Worm (Caenorhabditis elegans) whole organism, young adult: ENCODE measurements around the gene ufd-3.
A peak's percentile ranks its signal among the peaks of the same experiment; 100 is the strongest.

Experiments
- C06A6.2 ChIP-seq: fragments of 200-800 bp; sonication (Bioruptor generic); conservative IDR thresholded peaks from 2 replicates; pipeline ENCODE4 v1.3.6; 2022; ENCODE audit warnings: missing genetic modification characterization, missing compliant biosample characterization
- C17E4.6 ChIP-seq: fragments of 200-800 bp; sonication (Bioruptor generic); IDR thresholded peaks from 2 replicates; pipeline ENCODE4 v1.3.6; 2022; ENCODE audit warnings: missing genetic modification reagents, missing genetic modification characterization, missing compliant biosample characterization
- F22D6.2 ChIP-seq: sonication (generic microtip); optimal IDR thresholded peaks from 2 replicates; lab custom pipeline; 2016; ENCODE audit warnings: mild to moderate bottlenecking, missing genetic modification characterization, missing compliant biosample characterization
- F23B12.7 ChIP-seq: sonication (generic microtip); optimal IDR thresholded peaks from 2 replicates; lab custom pipeline; 2017; ENCODE audit warnings: missing genetic modification characterization, mild to moderate bottlenecking, missing compliant biosample characterization, antibody characterized with exemption, moderate library complexity; ENCODE audit not compliant: insufficient read depth
- F33H1.4 ChIP-seq: fragments of 200-800 bp; sonication (Bioruptor generic); IDR thresholded peaks from 2 replicates; pipeline ENCODE4 v1.3.6; 2022; ENCODE audit warnings: missing genetic modification reagents, missing genetic modification characterization, missing compliant biosample characterization
- F52B5.7 ChIP-seq: sonication (generic microtip); optimal IDR thresholded peaks from 2 replicates; lab custom pipeline; 2016; ENCODE audit warnings: mild to moderate bottlenecking, missing genetic modification characterization, missing compliant biosample characterization
- K12H6.12 ChIP-seq: fragments of 200-800 bp; sonication (Bioruptor generic); optimal IDR thresholded peaks from 2 replicates; lab custom pipeline; 2018; ENCODE audit warnings: mild to moderate bottlenecking, missing genetic modification characterization, missing compliant biosample characterization
- T26A5.8 ChIP-seq: sonication (generic microtip); optimal IDR thresholded peaks from 2 replicates; lab custom pipeline; 2016; ENCODE audit warnings: missing genetic modification characterization, missing compliant biosample characterization
- Y53F4B.3 ChIP-seq: fragments of 200-800 bp; sonication (Bioruptor generic); IDR thresholded peaks from 2 replicates; pipeline ENCODE4 v1.3.6; 2022; ENCODE audit warnings: missing genetic modification reagents, missing genetic modification characterization, missing compliant biosample characterization
- Y53G8AR.9 ChIP-seq: fragments of 200-800 bp; sonication (Bioruptor generic); conservative IDR thresholded peaks from 2 replicates; pipeline ENCODE4 v1.3.6; 2022; ENCODE audit warnings: missing genetic modification reagents, missing genetic modification characterization, missing compliant biosample characterization
- Y56A3A.18 ChIP-seq: fragments of 200-800 bp; sonication (Bioruptor generic); IDR thresholded peaks from 2 replicates; pipeline ENCODE4 v1.3.6; 2022; ENCODE audit warnings: missing genetic modification reagents, missing genetic modification characterization, missing compliant biosample characterization
- Y67H2A.10 ChIP-seq: fragments of 200-800 bp; sonication (Bioruptor generic); conservative IDR thresholded peaks from 2 replicates; pipeline ENCODE4 v1.3.6; 2022; ENCODE audit warnings: missing genetic modification reagents, missing genetic modification characterization, missing compliant biosample characterization
- ZK185.1 ChIP-seq: sonication (generic microtip); optimal IDR thresholded peaks from 2 replicates; lab custom pipeline; 2016; ENCODE audit warnings: mild to moderate bottlenecking, missing genetic modification characterization, missing compliant biosample characterization; ENCODE audit not compliant: poor library complexity, severe bottlenecking
- akir-1 ChIP-seq: fragments of 200-800 bp; sonication (Bioruptor generic); optimal IDR thresholded peaks from 2 replicates; lab custom pipeline; 2018; ENCODE audit warnings: mild to moderate bottlenecking, missing genetic modification characterization, moderate library complexity, missing compliant biosample characterization
- ama-1 ChIP-seq, 3 experiments: fragments of 150-350 bp in 1 of 3; sonication (generic microtip) in 2 of 3; optimal IDR thresholded peaks; 2 replicates each; lab custom pipeline; 2014 to 2018; ENCODE audit warnings: missing biosample characterization in 2 of 3, missing genetic modification characterization in 2 of 3, missing genetic modification reagents in 2 of 3
- aptf-3 ChIP-seq: fragments of 200-800 bp; sonication (Bioruptor generic); IDR thresholded peaks from 2 replicates; pipeline ENCODE4 v1.3.6; 2022; ENCODE audit warnings: missing genetic modification characterization, missing compliant biosample characterization
- atf-7 ChIP-seq: sonication (generic microtip); optimal IDR thresholded peaks from 2 replicates; lab custom pipeline; 2017; ENCODE audit warnings: mild to moderate bottlenecking, missing genetic modification characterization, missing compliant biosample characterization
- attf-6 ChIP-seq: fragments of 200-800 bp; sonication (Bioruptor generic); IDR thresholded peaks from 2 replicates; pipeline ENCODE4 v1.3.6; 2022; ENCODE audit warnings: missing genetic modification reagents, missing genetic modification characterization, missing compliant biosample characterization
- cebp-2 ChIP-seq: fragments of 200-800 bp; sonication (Bioruptor generic); IDR thresholded peaks from 2 replicates; pipeline ENCODE4 v1.3.6; 2022; ENCODE audit warnings: missing genetic modification characterization, missing compliant biosample characterization
- ceh-100 ChIP-seq: fragments of 200-800 bp; sonication (Bioruptor generic); IDR thresholded peaks from 2 replicates; pipeline ENCODE4 v1.3.6; 2022; ENCODE audit warnings: missing genetic modification reagents, missing genetic modification characterization, missing compliant biosample characterization
- ceh-40 ChIP-seq: fragments of 200-800 bp; sonication (Bioruptor generic); IDR thresholded peaks from 2 replicates; pipeline ENCODE4 v1.3.6; 2022; ENCODE audit warnings: missing genetic modification characterization, missing compliant biosample characterization
- ceh-58 ChIP-seq: fragments of 200-800 bp; sonication (Bioruptor generic); IDR thresholded peaks from 2 replicates; pipeline ENCODE4 v1.3.6; 2022; ENCODE audit warnings: missing genetic modification characterization, missing compliant biosample characterization
- ceh-79 ChIP-seq: sonication (generic microtip); optimal IDR thresholded peaks from 2 replicates; lab custom pipeline; 2017; ENCODE audit warnings: mild to moderate bottlenecking, missing genetic modification characterization, missing compliant biosample characterization
- die-1 ChIP-seq: sonication (generic microtip); optimal IDR thresholded peaks from 2 replicates; lab custom pipeline; 2016; ENCODE audit warnings: missing genotype, mild to moderate bottlenecking, missing genetic modification characterization, missing compliant biosample characterization
- dpl-1 ChIP-seq: fragments of 150-350 bp; optimal IDR thresholded peaks from 2 replicates; lab custom pipeline; 2014; ENCODE audit warnings: missing biosample characterization, missing genetic modification reagents, missing genetic modification characterization
- efl-1 ChIP-seq: fragments of 150-350 bp; optimal IDR thresholded peaks from 2 replicates; lab custom pipeline; 2014; ENCODE audit warnings: missing biosample characterization, missing genetic modification reagents, missing genetic modification characterization
- fkh-3 ChIP-seq: sonication (generic microtip); optimal IDR thresholded peaks from 2 replicates; lab custom pipeline; 2016; ENCODE audit warnings: mild to moderate bottlenecking, missing genetic modification characterization, missing compliant biosample characterization
- hmg-1.2 ChIP-seq: fragments of 200-800 bp; sonication (Bioruptor generic); IDR thresholded peaks from 2 replicates; pipeline ENCODE4 v1.3.6; 2022; ENCODE audit warnings: missing genetic modification reagents, missing genetic modification characterization, missing compliant biosample characterization
- let-607 ChIP-seq, 2 experiments: fragments of 200-800 bp in 1 of 2; sonication (Bioruptor generic) in 1 of 2; sonication (generic microtip) in 1 of 2; optimal IDR thresholded peaks; 2 replicates each; lab custom pipeline; 2016 to 2018; ENCODE audit warnings: mild to moderate bottlenecking in 2 of 2, missing compliant biosample characterization in 2 of 2, missing genetic modification characterization in 2 of 2, moderate library complexity in 2 of 2, missing genotype in 1 of 2
- lir-1 ChIP-seq: fragments of 200-800 bp; sonication (Bioruptor generic); conservative IDR thresholded peaks from 2 replicates; pipeline ENCODE4 v1.3.6; 2022; ENCODE audit warnings: missing genetic modification reagents, missing genetic modification characterization, missing compliant biosample characterization
- lsl-1 ChIP-seq: fragments of 200-800 bp; sonication (Bioruptor generic); optimal IDR thresholded peaks from 2 replicates; lab custom pipeline; 2018; ENCODE audit warnings: mild to moderate bottlenecking, missing genetic modification characterization, moderate library complexity, missing compliant biosample characterization
- nfya-2 ChIP-seq: fragments of 200-800 bp; sonication (Bioruptor generic); IDR thresholded peaks from 2 replicates; pipeline ENCODE4 v1.3.6; 2022; ENCODE audit warnings: missing genetic modification reagents, missing genetic modification characterization, missing compliant biosample characterization
- nhr-179 ChIP-seq: sonication (generic microtip); optimal IDR thresholded peaks from 2 replicates; lab custom pipeline; 2016; ENCODE audit warnings: mild to moderate bottlenecking, missing genetic modification characterization, missing compliant biosample characterization
- nhr-27 ChIP-seq: fragments of 200-800 bp; sonication (Bioruptor generic); optimal IDR thresholded peaks from 2 replicates; lab custom pipeline; 2018; ENCODE audit warnings: mild to moderate bottlenecking, missing genetic modification characterization, moderate library complexity, missing compliant biosample characterization
- nhr-80 ChIP-seq: sonication (generic microtip); optimal IDR thresholded peaks from 2 replicates; lab custom pipeline; 2016; ENCODE audit warnings: missing genetic modification characterization, missing compliant biosample characterization
- nhr-90 ChIP-seq: sonication (generic microtip); optimal IDR thresholded peaks from 2 replicates; lab custom pipeline; 2016; ENCODE audit warnings: missing genotype, mild to moderate bottlenecking, missing genetic modification characterization, missing compliant biosample characterization
- pbrm-1 ChIP-seq: fragments of 200-800 bp; sonication (Bioruptor generic); IDR thresholded peaks from 2 replicates; pipeline ENCODE4 v1.3.6; 2022; ENCODE audit warnings: missing genetic modification reagents, missing genetic modification characterization, missing compliant biosample characterization
- snpc-1.1 ChIP-seq: sonication (generic microtip); optimal IDR thresholded peaks from 2 replicates; lab custom pipeline; 2017; ENCODE audit warnings: missing genetic modification characterization, mild to moderate bottlenecking, missing compliant biosample characterization, antibody characterized with exemption, moderate library complexity, missing genotype, missing genetic modification reagents; ENCODE audit not compliant: insufficient read depth
- snpc-4 ChIP-seq, 5 experiments: fragments of 150-350 bp in 1 of 5; sonication (generic microtip) in 4 of 5; optimal IDR thresholded peaks; 2 replicates each; lab custom pipeline; 2014 to 2018; ENCODE audit warnings: missing genetic modification characterization in 5 of 5, missing biosample characterization in 3 of 5, antibody characterized with exemption in 2 of 5, mild to moderate bottlenecking in 2 of 5, missing compliant biosample characterization in 2 of 5, missing genotype in 2 of 5, moderate library complexity in 2 of 5, missing genetic modification reagents in 1 of 5
- tbx-9 ChIP-seq: sonication (generic microtip); optimal IDR thresholded peaks from 2 replicates; lab custom pipeline; 2016; ENCODE audit warnings: borderline replicate concordance, missing genetic modification characterization, inconsistent platforms, missing compliant biosample characterization
- tlf-1 ChIP-seq: fragments of 200-800 bp; sonication (Bioruptor generic); optimal IDR thresholded peaks from 2 replicates; lab custom pipeline; 2018; ENCODE audit warnings: mild to moderate bottlenecking, missing genetic modification characterization, missing compliant biosample characterization
- zfh-2 ChIP-seq: fragments of 200-800 bp; sonication (Bioruptor generic); conservative IDR thresholded peaks from 2 replicates; pipeline ENCODE4 v1.3.6; 2022; ENCODE audit warnings: missing genetic modification reagents, missing genetic modification characterization, missing compliant biosample characterization
- zim-3 ChIP-seq: sonication (generic microtip); optimal IDR thresholded peaks from 2 replicates; lab custom pipeline; 2017; ENCODE audit warnings: mild to moderate bottlenecking, missing genetic modification characterization, moderate library complexity, missing compliant biosample characterization
- ztf-3 ChIP-seq: fragments of 200-800 bp; sonication (Bioruptor generic); optimal IDR thresholded peaks from 2 replicates; lab custom pipeline; 2018; ENCODE audit warnings: mild to moderate bottlenecking, missing genetic modification characterization, missing compliant biosample characterization
- ztf-6 ChIP-seq: fragments of 200-800 bp; sonication (Bioruptor generic); IDR thresholded peaks from 2 replicates; pipeline ENCODE4 v1.3.6; 2022; ENCODE audit warnings: missing genetic modification reagents, missing genetic modification characterization, missing compliant biosample characterization

Gene ufd-3

DNA sequence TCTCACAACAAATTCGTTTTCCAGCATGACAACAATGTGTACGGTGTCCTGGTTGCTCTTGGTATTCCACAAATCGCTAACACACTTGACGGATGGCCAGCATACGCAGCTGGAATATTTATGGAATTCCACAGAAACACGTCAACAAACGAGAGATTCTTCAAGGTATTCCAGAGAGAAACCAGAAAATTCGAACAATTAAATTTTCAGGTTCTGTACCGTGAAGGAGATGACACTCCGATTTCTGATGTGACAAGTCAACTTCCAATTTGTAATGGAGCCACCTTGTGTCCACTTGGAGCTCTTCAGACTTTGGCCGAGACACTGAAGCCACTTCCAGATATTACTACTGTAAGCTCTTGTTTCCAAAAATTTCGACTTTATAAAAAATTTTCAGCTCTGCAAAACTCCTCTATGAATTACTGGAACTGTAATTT, 6.6 kb upstream of the ufd-3 start (continued):
- peak; percentile 48 for TF ChIP-seq ceh-79
- TF ChIP-seq ztf-3: no peak
- no peak for TF ChIP-seq nfya-2 (GFP tag; lab: Robert Waterston, UW)
- TF ChIP-seq die-1: peak; percentile 40
- 0 out of 2 replicates have a peak, but pooled peaks have one; percentile 14 for TF ChIP-seq pbrm-1 (GFP tag; lab: Robert Waterston, UW)
- TF ChIP-seq ama-1 (optimal IDR thresholded peaks at IDR 0.05; lab: Kevin White, UChicago): peak; percentile 65
- TF ChIP-seq ama-1 (GFP tag; optimal IDR thresholded peaks at IDR 0.05; lab: Kevin White, UChicago): no peak
- TF ChIP-seq attf-6: no peak
- TF ChIP-seq cebp-2 (GFP tag; lab: Robert Waterston, UW): 0 out of 2 replicates have a peak, but pooled peaks have one; percentile 17
- TF ChIP-seq nhr-80 (tag; lab: Kevin White, UChicago): peak; percentile 18
- TF ChIP-seq K12H6.12 (tag; lab: Kevin White, UChicago): no peak
- peak; percentile 45; the same call in 1 of the 2 replicates for TF ChIP-seq Y56A3A.18 (GFP tag; lab: Robert Waterston, UW)
- peak; percentile 41 for TF ChIP-seq nhr-90 (tag; lab: Kevin White, UChicago)
- TF ChIP-seq tlf-1 (GFP tag; lab: Kevin White, UChicago): peak; percentile 64
- TF ChIP-seq Y53F4B.3: no peak
- TF ChIP-seq snpc-4 (GFP tag; optimal IDR thresholded peaks at IDR 0.05; lab: Kevin White, UChicago): no peak
- TF ChIP-seq snpc-4 (tag; optimal IDR thresholded peaks at IDR 0.05; lab: Kevin White, UChicago): peak in 1 of 4 experiments; percentile 3
- TF ChIP-seq zfh-2: no peak
- no peak for TF ChIP-seq ztf-6 (GFP tag; lab: Robert Waterston, UW)
- peak; percentile 20 for TF ChIP-seq F52B5.7 (tag; lab: Kevin White, UChicago)
- TF ChIP-seq tbx-9 (tag; lab: Kevin White, UChicago): no peak
- no peak for TF ChIP-seq hmg-1.2 (GFP tag; lab: Robert Waterston, UW)
- no peak for TF ChIP-seq C06A6.2 (GFP tag; lab: Robert Waterston, UW)
- no peak for TF ChIP-seq T26A5.8 (tag; lab: Kevin White, UChicago)

DNA sequence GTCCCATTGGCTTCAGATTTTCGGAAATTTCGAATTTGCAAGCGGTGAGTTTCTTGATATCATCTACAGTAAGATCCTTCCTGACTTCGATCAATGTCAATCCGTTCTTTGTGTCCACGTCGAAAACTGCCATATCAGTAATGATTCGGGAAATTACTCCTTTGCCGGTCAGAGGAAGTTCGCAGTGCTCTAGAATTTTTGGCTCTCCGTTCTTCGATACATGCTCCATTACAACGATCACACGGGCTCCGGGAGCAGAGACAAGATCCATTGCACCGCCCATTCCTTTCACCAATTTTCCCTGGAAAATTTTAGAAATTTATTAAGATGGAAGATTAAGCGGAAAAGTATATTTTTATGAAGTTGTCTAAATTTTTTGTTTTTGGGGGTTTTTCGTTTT, 6.0 kb upstream of the ufd-3 start:
- TF ChIP-seq lsl-1 (no peak), fkh-3 (no peak), dpl-1 (no peak), nhr-27 (no peak), F22D6.2 (tag; lab: Kevin White, UChicago) (no peak), C06A6.2 (GFP tag; lab: Robert Waterston, UW) (no peak), let-607 (tag; optimal IDR thresholded peaks at IDR 0.05; lab: Kevin White, UChicago) (peak in 1 of 2 experiments; percentile 16), nfya-2 (GFP tag; lab: Robert Waterston, UW) (no peak), ceh-58 (GFP tag; lab: Robert Waterston, UW) (no peak), snpc-4 (GFP tag; optimal IDR thresholded peaks at IDR 0.05; lab: Kevin White, UChicago) (no peak), snpc-4 (tag; optimal IDR thresholded peaks at IDR 0.05; lab: Kevin White, UChicago) (no peak), Y53G8AR.9 (GFP tag; lab: Robert Waterston, UW) (0 out of 2 replicates have a peak, but pooled peaks have one; percentile 10), tlf-1 (GFP tag; lab: Kevin White, UChicago) (no peak), Y56A3A.18 (GFP tag; lab: Robert Waterston, UW) (peak; percentile 70; the same call in 1 of the 2 replicates), F33H1.4 (GFP tag; lab: Robert Waterston, UW) (no peak), zim-3 (tag; lab: Kevin White, UChicago) (peak; percentile 49), ceh-100 (GFP tag; lab: Robert Waterston, UW) (no peak), akir-1 (GFP tag; lab: Kevin White, UChicago) (no peak), atf-7 (tag; lab: Kevin White, UChicago) (no peak), T26A5.8 (tag; lab: Kevin White, UChicago) (no peak), ceh-40 (GFP tag; lab: Robert Waterston, UW) (no peak), Y67H2A.10 (GFP tag; lab: Robert Waterston, UW) (no peak), efl-1 (GFP tag; lab: Kevin White, UChicago) (no peak), nhr-179 (tag; lab: Kevin White, UChicago) (no peak), lir-1 (GFP tag; lab: Robert Waterston, UW) (no peak), C17E4.6 (GFP tag; lab: Robert Waterston, UW) (no peak), K12H6.12 (tag; lab: Kevin White, UChicago) (no peak), aptf-3 (GFP tag; lab: Robert Waterston, UW) (peak; percentile 69; the same call in 1 of the 2 replicates), pbrm-1 (GFP tag; lab: Robert Waterston, UW) (no peak), F23B12.7 (tag; lab: Kevin White, UChicago) (no peak), ZK185.1 (tag; lab: Kevin White, UChicago) (no peak), snpc-1.1 (tag; lab: Kevin White, UChicago) (no peak), hmg-1.2 (GFP tag; lab: Robert Waterston, UW) (peak; percentile 20; the same call in 1 of the 2 replicates)
